Fruit fly (Drosophila melanogaster) whole organism, embryonic: ENCODE results near the gene CG14742.

Source experiments
- ATbp ChIP-seq: fragments of 200-800 bp; sonication (Bioruptor generic); optimal IDR thresholded peaks from 2 replicates; lab custom pipeline; 2017; ENCODE audit warnings: missing biosample characterization, mild to moderate bottlenecking, missing genetic modification characterization, missing genetic modification reagents
- Ada2b ChIP-seq: fragments of 200-800 bp; sonication (Bioruptor generic); IDR thresholded peaks from 2 replicates; pipeline ENCODE4 v1.3.6; 2022; ENCODE audit warnings: missing biosample characterization, missing genetic modification characterization
- Adf1 ChIP-seq: fragments of 200-800 bp; sonication (Bioruptor generic); IDR thresholded peaks from 2 replicates; pipeline ENCODE4 v1.3.6; 2022; ENCODE audit warnings: missing biosample characterization, missing genetic modification characterization
- Atf-2 ChIP-seq: fragments of 200-800 bp; sonication (Bioruptor generic); optimal IDR thresholded peaks from 2 replicates; lab custom pipeline; 2016; ENCODE audit warnings: missing biosample characterization, missing genetic modification characterization
- Blimp-1 ChIP-seq: fragments of 200-800 bp; sonication (Bioruptor generic); optimal IDR thresholded peaks from 3 replicates; lab custom pipeline; 2018; ENCODE audit warnings: missing biosample characterization, missing genetic modification characterization, mild to moderate bottlenecking, moderate library complexity, missing genetic modification reagents
- CG10462 ChIP-seq: fragments of 200-800 bp; sonication (Bioruptor generic); optimal IDR thresholded peaks from 2 replicates; lab custom pipeline; 2016; ENCODE audit warnings: missing biosample characterization, missing genetic modification characterization
- CG11456 ChIP-seq: fragments of 200-800 bp; sonication (Bioruptor generic); IDR thresholded peaks from 3 replicates; pipeline ENCODE4 v1.3.6; 2022; ENCODE audit warnings: missing biosample characterization, missing genetic modification characterization
- CG11504 ChIP-seq: fragments of 200-800 bp; sonication (Bioruptor generic); optimal IDR thresholded peaks from 3 replicates; lab custom pipeline; 2019; ENCODE audit warnings: missing biosample characterization, mild to moderate bottlenecking, missing genetic modification characterization, moderate library complexity
- CG12391 ChIP-seq: fragments of 200-800 bp; sonication (Bioruptor generic); optimal IDR thresholded peaks from 3 replicates; lab custom pipeline; 2018; ENCODE audit warnings: missing biosample characterization, mild to moderate bottlenecking, missing genetic modification characterization, moderate library complexity
- CG13296 ChIP-seq: fragments of 200-800 bp; sonication (Bioruptor generic); optimal IDR thresholded peaks from 3 replicates; lab custom pipeline; 2018; ENCODE audit warnings: missing biosample characterization, mild to moderate bottlenecking, missing genetic modification characterization
- CG15073 ChIP-seq: fragments of 200-800 bp; sonication (Bioruptor generic); optimal IDR thresholded peaks from 2 replicates; lab custom pipeline; 2016; ENCODE audit warnings: missing biosample characterization, missing genetic modification characterization
- CG17359 ChIP-seq: fragments of 200-800 bp; sonication (Bioruptor generic); optimal IDR thresholded peaks from 3 replicates; lab custom pipeline; 2018; ENCODE audit warnings: missing biosample characterization, mild to moderate bottlenecking, missing genetic modification characterization, moderate library complexity
- CG17361 ChIP-seq: fragments of 200-800 bp; sonication (Bioruptor generic); IDR thresholded peaks from 3 replicates; pipeline ENCODE4 v1.3.6; 2022; ENCODE audit warnings: missing biosample characterization, missing genetic modification characterization
- CG2116 ChIP-seq: fragments of 200-800 bp; sonication (Bioruptor generic); optimal IDR thresholded peaks from 3 replicates; lab custom pipeline; 2018; ENCODE audit warnings: missing biosample characterization, mild to moderate bottlenecking, missing genetic modification characterization
- CG2199 ChIP-seq: fragments of 200-800 bp; sonication (Bioruptor generic); IDR thresholded peaks from 3 replicates; pipeline ENCODE4 v1.3.6; 2022; ENCODE audit warnings: missing biosample characterization, missing genetic modification characterization
- CG2678 ChIP-seq: fragments of 200-800 bp; sonication (Bioruptor generic); optimal IDR thresholded peaks from 3 replicates; lab custom pipeline; 2019; ENCODE audit warnings: missing biosample characterization, mild to moderate bottlenecking, missing genetic modification characterization, moderate library complexity
- CG30403 ChIP-seq: fragments of 200-800 bp; sonication (Bioruptor generic); optimal IDR thresholded peaks from 3 replicates; lab custom pipeline; 2016; ENCODE audit warnings: missing biosample characterization, missing genetic modification characterization
- CG3281 ChIP-seq: fragments of 200-800 bp; sonication (Bioruptor generic); optimal IDR thresholded peaks from 3 replicates; lab custom pipeline; 2017; ENCODE audit warnings: missing biosample characterization, mild to moderate bottlenecking, missing genetic modification characterization
- CG33213 ChIP-seq: fragments of 200-800 bp; sonication (Bioruptor generic); optimal IDR thresholded peaks from 3 replicates; lab custom pipeline; 2016; ENCODE audit warnings: missing biosample characterization, missing genetic modification characterization
- CG42726 ChIP-seq: fragments of 200-800 bp; sonication (Bioruptor generic); IDR thresholded peaks from 2 replicates; pipeline ENCODE4 v1.3.6; 2022; ENCODE audit warnings: missing biosample characterization, missing genetic modification characterization; ENCODE audit not compliant: partially characterized antibody
- CG4328 ChIP-seq: fragments of 200-800 bp; sonication (Bioruptor generic); optimal IDR thresholded peaks from 3 replicates; lab custom pipeline; 2017; ENCODE audit warnings: missing biosample characterization, missing genetic modification reagents, missing genetic modification characterization
- CG5953 ChIP-seq: fragments of 200-800 bp; sonication (Bioruptor generic); IDR thresholded peaks from 2 replicates; pipeline ENCODE4 v1.3.6; 2022; ENCODE audit warnings: missing biosample characterization, missing genetic modification characterization
- CG6175 ChIP-seq: fragments of 200-800 bp; sonication (Bioruptor generic); IDR thresholded peaks from 3 replicates; pipeline ENCODE4 v1.3.6; 2022; ENCODE audit warnings: missing biosample characterization, missing genetic modification characterization
- CG7928 ChIP-seq: fragments of 200-800 bp; sonication (Bioruptor generic); optimal IDR thresholded peaks from 2 replicates; lab custom pipeline; 2017; ENCODE audit warnings: missing biosample characterization, mild to moderate bottlenecking, missing genetic modification characterization
- CG8359 ChIP-seq: fragments of 200-800 bp; sonication (Bioruptor generic); optimal IDR thresholded peaks from 2 replicates; lab custom pipeline; 2017; ENCODE audit warnings: missing biosample characterization, mild to moderate bottlenecking, missing genetic modification characterization, borderline replicate concordance
- CG9215 ChIP-seq: fragments of 200-800 bp; sonication (Bioruptor generic); IDR thresholded peaks from 2 replicates; pipeline ENCODE4 v1.3.6; 2022; ENCODE audit warnings: missing biosample characterization, missing genetic modification characterization
- Dll ChIP-seq: fragments of 200-800 bp; sonication (Bioruptor generic); IDR thresholded peaks from 4 replicates; pipeline ENCODE4 v1.3.6; 2022; ENCODE audit warnings: missing biosample characterization, missing genetic modification characterization; ENCODE audit not compliant: partially characterized antibody
- Fer2 ChIP-seq: fragments of 200-800 bp; sonication (Bioruptor generic); optimal IDR thresholded peaks from 2 replicates; lab custom pipeline; 2018; ENCODE audit warnings: missing biosample characterization, mild to moderate bottlenecking, missing genetic modification characterization, moderate library complexity
- HLH54F ChIP-seq: fragments of 200-800 bp; sonication (Bioruptor generic); optimal IDR thresholded peaks from 3 replicates; lab custom pipeline; 2016; ENCODE audit warnings: missing biosample characterization, missing genetic modification characterization
- Neu2 ChIP-seq: fragments of 200-800 bp; sonication (Bioruptor generic); optimal IDR thresholded peaks from 3 replicates; lab custom pipeline; 2016; ENCODE audit warnings: missing biosample characterization, missing genetic modification characterization, borderline replicate concordance
- NfI ChIP-seq: fragments of 200-800 bp; sonication (Bioruptor generic); optimal IDR thresholded peaks from 3 replicates; lab custom pipeline; 2018; ENCODE audit warnings: missing biosample characterization, mild to moderate bottlenecking, missing genetic modification characterization, moderate library complexity
- YL-1 ChIP-seq: fragments of 200-800 bp; sonication (Bioruptor generic); optimal IDR thresholded peaks from 3 replicates; lab custom pipeline; 2017; ENCODE audit warnings: missing biosample characterization, mild to moderate bottlenecking, missing genetic modification characterization
- amos ChIP-seq: fragments of 200-800 bp; sonication (Bioruptor generic); IDR thresholded peaks from 2 replicates; pipeline ENCODE4 v1.3.6; 2022; ENCODE audit warnings: missing biosample characterization, missing genetic modification characterization; ENCODE audit not compliant: partially characterized antibody
- aop ChIP-seq: fragments of 200-800 bp; sonication (Bioruptor generic); IDR thresholded peaks from 2 replicates; pipeline ENCODE4 v1.3.6; 2022; ENCODE audit warnings: missing biosample characterization, missing genetic modification characterization
- bbx ChIP-seq: fragments of 200-800 bp; sonication (Bioruptor generic); IDR thresholded peaks from 2 replicates; pipeline ENCODE4 v1.3.6; 2022; ENCODE audit warnings: missing biosample characterization, missing genetic modification characterization; ENCODE audit not compliant: partially characterized antibody
- chinmo ChIP-seq: fragments of 200-800 bp; sonication (Bioruptor generic); IDR thresholded peaks from 4 replicates; pipeline ENCODE4 v1.3.6; 2022; ENCODE audit warnings: missing biosample characterization, missing genetic modification characterization; ENCODE audit not compliant: partially characterized antibody
- corto ChIP-seq: fragments of 200-800 bp; sonication (Bioruptor generic); optimal IDR thresholded peaks from 2 replicates; lab custom pipeline; 2016; ENCODE audit warnings: missing biosample characterization, mild to moderate bottlenecking, missing genetic modification characterization, moderate library complexity
- esg ChIP-seq: fragments of 200-800 bp; sonication (Bioruptor generic); conservative IDR thresholded peaks from 2 replicates; pipeline ENCODE4 v1.3.6; 2022; ENCODE audit warnings: missing biosample characterization, missing genetic modification characterization
- eve ChIP-seq, 2 experiments: fragments of >200 bp; optimal IDR thresholded peaks; 2 replicates each; lab custom pipeline; 2017; ENCODE audit warnings: missing biosample characterization in 2 of 2, missing genetic modification characterization in 2 of 2
- fd64A ChIP-seq: fragments of 200-800 bp; sonication (Bioruptor generic); optimal IDR thresholded peaks from 3 replicates; lab custom pipeline; 2018; ENCODE audit warnings: missing biosample characterization, mild to moderate bottlenecking, missing genetic modification characterization
- mam ChIP-seq: fragments of 200-800 bp; sonication (Bioruptor generic); optimal IDR thresholded peaks from 3 replicates; lab custom pipeline; 2016; ENCODE audit warnings: missing biosample characterization, missing genetic modification characterization
- nau ChIP-seq: fragments of 200-800 bp; sonication (Bioruptor generic); optimal IDR thresholded peaks from 3 replicates; lab custom pipeline; 2017; ENCODE audit warnings: missing biosample characterization, mild to moderate bottlenecking, missing genetic modification characterization, missing genetic modification reagents
- onecut ChIP-seq: fragments of 200-800 bp; sonication (Bioruptor generic); IDR thresholded peaks from 2 replicates; pipeline ENCODE4 v1.3.6; 2022; ENCODE audit warnings: missing biosample characterization, missing genetic modification characterization
- peb ChIP-seq: fragments of 200-800 bp; sonication (Bioruptor generic); IDR thresholded peaks from 2 replicates; pipeline ENCODE4 v1.3.6; 2022; ENCODE audit warnings: missing biosample characterization, missing genetic modification characterization
- pita ChIP-seq: fragments of 200-800 bp; sonication (Bioruptor generic); optimal IDR thresholded peaks from 2 replicates; lab custom pipeline; 2017; ENCODE audit warnings: missing biosample characterization, mild to moderate bottlenecking, missing genetic modification characterization
- schlank ChIP-seq: fragments of 200-800 bp; sonication (Bioruptor generic); optimal IDR thresholded peaks from 2 replicates; lab custom pipeline; 2018; ENCODE audit warnings: missing biosample characterization, mild to moderate bottlenecking, missing genetic modification characterization
- ssp ChIP-seq: fragments of 200-800 bp; sonication (Bioruptor generic); IDR thresholded peaks from 2 replicates; pipeline ENCODE4 v1.3.6; 2022; ENCODE audit warnings: missing biosample characterization, missing genetic modification characterization
- tna ChIP-seq: fragments of 200-800 bp; sonication (Bioruptor generic); IDR thresholded peaks from 2 replicates; pipeline ENCODE4 v1.3.6; 2022; ENCODE audit warnings: missing biosample characterization, missing genetic modification characterization; ENCODE audit not compliant: partially characterized antibody
- usp ChIP-seq: fragments of >200 bp; optimal IDR thresholded peaks from 2 replicates; lab custom pipeline; 2017; ENCODE audit warnings: missing biosample characterization, missing genetic modification characterization

Gene CG14742

DNA sequence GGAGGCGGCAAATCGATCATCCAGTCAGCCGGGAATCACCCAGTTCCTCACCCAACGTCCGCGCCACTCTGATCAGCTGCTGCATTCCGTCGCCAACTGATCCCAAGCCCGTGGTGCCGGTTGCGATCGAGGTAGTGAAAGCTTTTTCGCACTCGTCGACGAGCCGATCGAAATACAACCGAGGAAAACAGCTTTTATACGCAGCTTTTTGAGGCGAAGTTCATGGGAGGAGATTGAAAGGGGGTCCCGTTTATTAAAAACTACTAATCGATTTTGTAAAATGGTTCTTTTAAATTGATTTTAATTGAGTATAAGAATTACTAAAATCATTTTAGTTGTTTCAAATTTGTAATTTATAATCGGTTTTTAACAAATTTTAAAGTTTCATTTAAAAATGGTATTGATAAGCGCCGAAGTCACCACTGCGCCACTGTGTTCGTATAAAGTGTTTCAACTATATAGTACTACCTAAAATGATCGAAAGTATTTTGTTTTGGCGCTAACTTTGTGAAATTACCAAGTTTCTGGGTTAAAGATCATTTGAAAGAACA is 7.1 kb downstream of the CG14742 start, which contains the start of gene CG4860 (continued):
- TF ChIP-seq Ada2b (peak; percentile 87), nau (GFP tag; lab: Kevin White, UChicago) (no peak), CG17359 (peak; percentile 83), ssp (peak; percentile 68), Atf-2 (peak; percentile 60), tna (GFP tag; lab: Robert Waterston, UW) (no peak), CG33213 (GFP tag; lab: Kevin White, UChicago) (peak; percentile 55), ATbp (GFP tag; lab: Kevin White, UChicago) (peak; percentile 82), esg (GFP tag; lab: Robert Waterston, UW) (peak; percentile 79), schlank (tag; lab: Kevin White, UChicago) (peak; percentile 79), CG2678 (tag; lab: Kevin White, UChicago) (peak; percentile 91), CG11504 (tag; lab: Kevin White, UChicago) (peak; percentile 87), CG2199 (0 out of 3 replicates have a peak, but pooled peaks have one; percentile 53), Adf1 (GFP tag; lab: Robert Waterston, UW) (peak; percentile 69), CG3281 (peak; percentile 89), YL-1 (GFP tag; lab: Kevin White, UChicago) (peak; percentile 16), peb (GFP tag; lab: Robert Waterston, UW) (peak; percentile 36; the same call in 1 of the 2 replicates), Blimp-1 (GFP tag; lab: Kevin White, UChicago) (peak; percentile 83), HLH54F (peak; percentile 89), CG13296 (GFP tag; lab: Kevin White, UChicago) (peak; percentile 84), aop (0 out of 2 replicates have a peak, but pooled peaks have one; percentile 56), eve (GFP tag; optimal IDR thresholded peaks at IDR 0.05; lab: Kevin White, UChicago) (no peak), CG5953 (peak; percentile 80), CG17361 (GFP tag; lab: Robert Waterston, UW) (no peak; the same call in 2 of the 3 replicates), bbx (GFP tag; lab: Robert Waterston, UW) (0 out of 2 replicates have a peak, but pooled peaks have one; percentile 20), mam (GFP tag; lab: Kevin White, UChicago) (peak; percentile 93), CG11456 (GFP tag; lab: Robert Waterston, UW) (peak; percentile 86), chinmo (GFP tag; lab: Robert Waterston, UW) (no peak), CG12391 (tag; lab: Kevin White, UChicago) (peak; percentile 89), CG42726 (GFP tag; lab: Robert Waterston, UW) (no peak), CG30403 (GFP tag; lab: Kevin White, UChicago) (peak; percentile 95), CG9215 (peak; percentile 84), CG2116 (GFP tag; lab: Kevin White, UChicago) (peak; percentile 76), NfI (GFP tag; lab: Kevin White, UChicago) (peak; percentile 89), CG6175 (peak; percentile 83; the same call in 2 of the 3 replicates), Neu2 (GFP tag; lab: Kevin White, UChicago) (no peak), corto (GFP tag; lab: Kevin White, UChicago) (peak; percentile 71), pita (GFP tag; lab: Kevin White, UChicago) (no peak), CG4328 (GFP tag; lab: Kevin White, UChicago) (peak; percentile 61), CG7928 (peak; percentile 57), CG10462 (GFP tag; lab: Kevin White, UChicago) (peak; percentile 69), usp (no peak), Fer2 (tag; lab: Kevin White, UChicago) (peak; percentile 87), amos (GFP tag; lab: Robert Waterston, UW) (no peak; the same call in 1 of the 2 replicates), fd64A (GFP tag; lab: Kevin White, UChicago) (no peak), CG8359 (GFP tag; lab: Kevin White, UChicago) (no peak), onecut (peak; percentile 64), CG15073 (GFP tag; lab: Kevin White, UChicago) (peak; percentile 1), Dll (GFP tag; lab: Robert Waterston, UW) (no peak)
